Worm (Caenorhabditis elegans): Measurements from ENCODE around the gene F19G12.11.

DNA sequence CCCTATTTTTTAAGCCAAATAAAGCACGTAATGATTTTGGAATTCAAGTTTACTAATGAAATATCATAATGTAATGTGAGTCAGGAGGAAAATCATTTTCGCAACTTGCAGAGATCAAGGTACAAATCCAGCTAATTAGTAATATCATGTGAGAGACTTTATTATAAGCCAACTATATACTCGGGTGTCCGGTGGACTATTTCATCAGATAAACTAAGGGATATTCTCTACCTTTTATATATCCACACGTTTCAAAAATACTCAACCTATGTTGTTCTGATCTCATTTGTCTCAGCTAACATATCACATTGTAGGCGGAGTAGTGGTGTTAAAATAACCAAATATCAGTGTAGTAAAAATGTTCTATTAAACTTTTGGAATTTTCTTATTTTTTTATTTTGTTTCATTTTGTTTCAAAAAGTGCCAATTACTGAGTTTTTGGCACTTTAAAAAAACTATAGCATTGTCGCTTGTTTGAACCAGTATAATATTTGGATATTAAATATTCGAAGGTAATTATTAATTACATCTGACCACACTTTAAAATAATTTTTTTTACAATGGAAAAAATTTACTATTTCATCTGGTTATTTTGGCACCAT lies 36.8 kb downstream of the F19G12.11 start:
- TF ChIP-seq snpc-4 (tag; optimal IDR thresholded peaks at IDR 0.05) (peak; percentile 69), tbx-2 (tag; optimal IDR thresholded peaks at IDR 0.05) (peak; percentile 89), nhr-28 (tag; optimal IDR thresholded peaks at IDR 0.05) (peak; percentile 18), nhr-76 (tag; optimal IDR thresholded peaks at IDR 0.05) (no peak), nhr-77 (tag; optimal IDR thresholded peaks at IDR 0.05) (peak; percentile 94), ceh-82 (tag; optimal IDR thresholded peaks at IDR 0.05) (peak; percentile 65 to 88 (median 82)), elt-3 (tag; optimal IDR thresholded peaks at IDR 0.05) (peak in 4 of 6 experiments; percentile 46 to 94 (median 68)), aly-2 (tag; optimal IDR thresholded peaks at IDR 0.05) (peak; percentile 74), ama-1 (optimal IDR thresholded peaks at IDR 0.05) (no peak), fkh-4 (tag; optimal IDR thresholded peaks at IDR 0.05; ENCODE audit: borderline replicate concordance) (peak; percentile 84), nhr-237 (tag; optimal IDR thresholded peaks at IDR 0.05) (peak; percentile 83)
